Worm (Caenorhabditis elegans): ENCODE data around the gene trpp-6.

DNA sequence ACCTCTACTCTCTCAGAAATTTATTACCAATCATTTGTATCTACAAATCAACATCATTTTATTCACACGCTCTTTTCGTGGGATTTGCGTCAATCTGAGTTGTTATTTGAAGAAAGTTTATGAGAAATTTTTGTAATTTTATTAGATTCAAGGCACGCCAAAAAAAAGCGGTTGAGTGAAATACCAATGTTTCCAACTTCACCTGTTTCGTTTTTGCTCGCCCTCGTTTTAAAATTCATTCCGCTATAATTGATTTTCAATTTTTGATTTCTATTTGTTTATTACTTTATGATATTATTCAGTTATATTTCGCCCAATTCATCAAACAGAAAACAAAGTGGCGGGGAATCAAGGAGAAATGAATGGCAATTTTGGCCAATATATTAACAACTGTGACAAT is 9.1 kb downstream of the trpp-6 start, which contains the start of gene K08H10.10:
- TF ChIP-seq zag-1 (tag; optimal IDR thresholded peaks at IDR 0.05) (no peak), hmg-11 (tag; optimal IDR thresholded peaks at IDR 0.05) (no peak), nhr-12 (tag; optimal IDR thresholded peaks at IDR 0.05) (no peak), ceh-82 (tag; optimal IDR thresholded peaks at IDR 0.05) (no peak), ztf-4 (tag; optimal IDR thresholded peaks at IDR 0.05) (no peak), unc-62 (GFP tag; optimal IDR thresholded peaks at IDR 0.05) (no peak), nhr-237 (tag; optimal IDR thresholded peaks at IDR 0.05) (no peak)
